Fruit fly (Drosophila melanogaster) whole organism, embryonic: ENCODE data around the gene CG3040.
A peak's percentile ranks its signal among the peaks of the same experiment; 100 is the strongest.

Experiments used
- Adf1 ChIP-seq: fragments of 200-800 bp; sonication (Bioruptor generic); IDR thresholded peaks from 2 replicates; pipeline ENCODE4 v1.3.6; 2022; ENCODE audit warnings: missing biosample characterization, missing genetic modification characterization
- Antp ChIP-seq: fragments of 200-800 bp; sonication (Bioruptor generic); optimal IDR thresholded peaks from 3 replicates; lab custom pipeline; 2016; ENCODE audit warnings: missing biosample characterization, missing genetic modification characterization
- CG1024 ChIP-seq: fragments of 200-800 bp; sonication (Bioruptor generic); IDR thresholded peaks from 2 replicates; pipeline ENCODE4 v1.3.6; 2022; ENCODE audit warnings: missing biosample characterization, missing genetic modification characterization
- CG10543 ChIP-seq: fragments of 200-800 bp; sonication (Bioruptor generic); optimal IDR thresholded peaks from 3 replicates; lab custom pipeline; 2017; ENCODE audit warnings: missing biosample characterization, mild to moderate bottlenecking, missing genetic modification characterization, moderate library complexity
- CG11504 ChIP-seq: fragments of 200-800 bp; sonication (Bioruptor generic); optimal IDR thresholded peaks from 3 replicates; lab custom pipeline; 2019; ENCODE audit warnings: missing biosample characterization, mild to moderate bottlenecking, missing genetic modification characterization, moderate library complexity
- CG12219 ChIP-seq: fragments of 200-800 bp; sonication (Bioruptor generic); optimal IDR thresholded peaks from 3 replicates; lab custom pipeline; 2018; ENCODE audit warnings: missing biosample characterization, mild to moderate bottlenecking, missing genetic modification characterization
- CG12942 ChIP-seq: fragments of 200-800 bp; sonication (Bioruptor generic); optimal IDR thresholded peaks from 3 replicates; lab custom pipeline; 2016; ENCODE audit warnings: missing biosample characterization, missing genetic modification characterization
- CG16813 ChIP-seq: fragments of 200-800 bp; sonication (Bioruptor generic); IDR thresholded peaks from 3 replicates; pipeline ENCODE4 v1.3.6; 2022; ENCODE audit warnings: missing biosample characterization, missing genetic modification characterization; ENCODE audit not compliant: partially characterized antibody
- CG16863 ChIP-seq: fragments of 200-800 bp; sonication (Bioruptor generic); optimal IDR thresholded peaks from 3 replicates; lab custom pipeline; 2016; ENCODE audit warnings: missing biosample characterization, missing genetic modification characterization
- CG2116 ChIP-seq: fragments of 200-800 bp; sonication (Bioruptor generic); optimal IDR thresholded peaks from 3 replicates; lab custom pipeline; 2018; ENCODE audit warnings: missing biosample characterization, mild to moderate bottlenecking, missing genetic modification characterization
- CG2678 ChIP-seq: fragments of 200-800 bp; sonication (Bioruptor generic); optimal IDR thresholded peaks from 3 replicates; lab custom pipeline; 2019; ENCODE audit warnings: missing biosample characterization, mild to moderate bottlenecking, missing genetic modification characterization, moderate library complexity
- CG33213 ChIP-seq: fragments of 200-800 bp; sonication (Bioruptor generic); optimal IDR thresholded peaks from 3 replicates; lab custom pipeline; 2016; ENCODE audit warnings: missing biosample characterization, missing genetic modification characterization
- CG3995 ChIP-seq: fragments of 200-800 bp; sonication (Bioruptor generic); optimal IDR thresholded peaks from 3 replicates; lab custom pipeline; 2016; ENCODE audit warnings: missing biosample characterization, missing genetic modification characterization
- CG4424 ChIP-seq: fragments of 200-800 bp; sonication (Bioruptor generic); optimal IDR thresholded peaks from 3 replicates; lab custom pipeline; 2016; ENCODE audit warnings: missing biosample characterization, missing genetic modification characterization
- CG4617 ChIP-seq: fragments of 200-800 bp; sonication (Bioruptor generic); optimal IDR thresholded peaks from 3 replicates; lab custom pipeline; 2016; ENCODE audit warnings: missing biosample characterization, missing genetic modification characterization, borderline replicate concordance
- CG5180 ChIP-seq: fragments of 200-800 bp; sonication (Bioruptor generic); optimal IDR thresholded peaks from 3 replicates; lab custom pipeline; 2017; ENCODE audit warnings: missing biosample characterization, missing genetic modification characterization, mild to moderate bottlenecking, moderate library complexity, missing genetic modification reagents
- CG6683 ChIP-seq: fragments of 200-800 bp; sonication (Bioruptor generic); optimal IDR thresholded peaks from 2 replicates; lab custom pipeline; 2017; ENCODE audit warnings: missing biosample characterization, mild to moderate bottlenecking, missing genetic modification characterization, missing genetic modification reagents
- CG7372 ChIP-seq: fragments of 200-800 bp; sonication (Bioruptor generic); IDR thresholded peaks from 2 replicates; pipeline ENCODE4 v1.3.6; 2022; ENCODE audit warnings: missing biosample characterization, missing genetic modification characterization
- CG7963 ChIP-seq: fragments of 200-800 bp; sonication (Bioruptor generic); IDR thresholded peaks from 3 replicates; pipeline ENCODE4 v1.3.6; 2022; ENCODE audit warnings: missing biosample characterization, missing genetic modification characterization; ENCODE audit not compliant: partially characterized antibody
- CG8359 ChIP-seq: fragments of 200-800 bp; sonication (Bioruptor generic); optimal IDR thresholded peaks from 2 replicates; lab custom pipeline; 2017; ENCODE audit warnings: missing biosample characterization, mild to moderate bottlenecking, missing genetic modification characterization, borderline replicate concordance
- CG8478 ChIP-seq: fragments of >200 bp; optimal IDR thresholded peaks from 2 replicates; lab custom pipeline; 2018
- CG9727 ChIP-seq: fragments of 200-800 bp; sonication (Bioruptor generic); optimal IDR thresholded peaks from 3 replicates; lab custom pipeline; 2017; ENCODE audit warnings: missing biosample characterization, mild to moderate bottlenecking, missing genetic modification characterization
- CG9817 ChIP-seq: fragments of 200-800 bp; sonication (Bioruptor generic); optimal IDR thresholded peaks from 2 replicates; lab custom pipeline; 2018; ENCODE audit warnings: missing biosample characterization, mild to moderate bottlenecking, missing genetic modification characterization, moderate library complexity
- Dad ChIP-seq: fragments of 200-800 bp; sonication (Bioruptor generic); optimal IDR thresholded peaks from 3 replicates; lab custom pipeline; 2016; ENCODE audit warnings: missing biosample characterization, missing genetic modification characterization
- Fer3 ChIP-seq: fragments of 200-800 bp; sonication (Bioruptor generic); optimal IDR thresholded peaks from 2 replicates; lab custom pipeline; 2018; ENCODE audit warnings: missing biosample characterization, mild to moderate bottlenecking, missing genetic modification characterization, moderate library complexity
- HmgD ChIP-seq: fragments of 200-800 bp; sonication (Bioruptor generic); optimal IDR thresholded peaks from 3 replicates; lab custom pipeline; 2016; ENCODE audit warnings: missing biosample characterization, missing genetic modification characterization
- Lpt ChIP-seq: fragments of >200 bp; optimal IDR thresholded peaks from 2 replicates; lab custom pipeline; 2018; ENCODE audit warnings: missing biosample characterization, missing genetic modification characterization
- Poxn ChIP-seq: fragments of 200-800 bp; sonication (Bioruptor generic); IDR thresholded peaks from 2 replicates; pipeline ENCODE4 v1.3.6; 2022; ENCODE audit warnings: missing biosample characterization, missing genetic modification characterization
- Sox102F ChIP-seq: fragments of 200-800 bp; sonication (Bioruptor generic); optimal IDR thresholded peaks from 2 replicates; lab custom pipeline; 2018; ENCODE audit warnings: missing biosample characterization, mild to moderate bottlenecking, missing genetic modification characterization, moderate library complexity
- YL-1 ChIP-seq: fragments of 200-800 bp; sonication (Bioruptor generic); optimal IDR thresholded peaks from 3 replicates; lab custom pipeline; 2017; ENCODE audit warnings: missing biosample characterization, mild to moderate bottlenecking, missing genetic modification characterization
- ab ChIP-seq: fragments of 200-800 bp; sonication (Bioruptor generic); optimal IDR thresholded peaks from 2 replicates; lab custom pipeline; 2016; ENCODE audit warnings: missing biosample characterization, missing genetic modification characterization
- bab2 ChIP-seq: fragments of 200-800 bp; sonication (Bioruptor generic); optimal IDR thresholded peaks from 2 replicates; lab custom pipeline; 2016; ENCODE audit warnings: missing biosample characterization, missing genetic modification characterization
- cad ChIP-seq: fragments of >200 bp; optimal IDR thresholded peaks from 2 replicates; lab custom pipeline; 2017; ENCODE audit warnings: missing biosample characterization, missing genetic modification characterization
- cg ChIP-seq: fragments of 200-800 bp; sonication (Bioruptor generic); optimal IDR thresholded peaks from 3 replicates; lab custom pipeline; 2019; ENCODE audit warnings: missing biosample characterization, mild to moderate bottlenecking, missing genetic modification characterization, moderate library complexity
- crp ChIP-seq, 2 experiments: fragments of 200-800 bp; sonication (Bioruptor generic); optimal IDR thresholded peaks; 2 replicates in 1 of 2; 3 replicates in 1 of 2; lab custom pipeline; 2017; ENCODE audit warnings: missing biosample characterization in 2 of 2, missing genetic modification characterization in 2 of 2, mild to moderate bottlenecking in 1 of 2, moderate library complexity in 1 of 2
- esg ChIP-seq: fragments of 200-800 bp; sonication (Bioruptor generic); conservative IDR thresholded peaks from 2 replicates; pipeline ENCODE4 v1.3.6; 2022; ENCODE audit warnings: missing biosample characterization, missing genetic modification characterization
- eyg ChIP-seq: fragments of 200-800 bp; sonication (Bioruptor generic); optimal IDR thresholded peaks from 3 replicates; lab custom pipeline; 2016; ENCODE audit warnings: missing biosample characterization, missing genetic modification characterization
- gem ChIP-seq: fragments of 200-800 bp; sonication (Bioruptor generic); optimal IDR thresholded peaks from 2 replicates; lab custom pipeline; 2019; ENCODE audit warnings: missing biosample characterization, mild to moderate bottlenecking, missing genetic modification characterization, moderate library complexity
- lmd ChIP-seq: fragments of 200-800 bp; sonication (Bioruptor generic); IDR thresholded peaks from 2 replicates; pipeline ENCODE4 v1.3.6; 2022; ENCODE audit warnings: missing biosample characterization, missing genetic modification characterization
- lov ChIP-seq, 2 experiments: fragments of 200-800 bp in 1 of 2; fragments of >200 bp in 1 of 2; sonication (Bioruptor generic) in 1 of 2; IDR thresholded peaks in 1 of 2; optimal IDR thresholded peaks in 1 of 2; 2 replicates in 1 of 2; 3 replicates in 1 of 2; pipeline versions ENCODE4 v1.3.6 to Lab custom; 2017 to 2022; ENCODE audit warnings: missing biosample characterization in 1 of 2, missing genetic modification characterization in 1 of 2
- rib ChIP-seq: fragments of 200-800 bp; sonication (Bioruptor generic); IDR thresholded peaks from 2 replicates; pipeline ENCODE4 v1.3.6; 2022; ENCODE audit warnings: missing biosample characterization, missing genetic modification characterization
- salm ChIP-seq: fragments of 200-800 bp; sonication (Bioruptor generic); optimal IDR thresholded peaks from 2 replicates; lab custom pipeline; 2018; ENCODE audit warnings: missing biosample characterization, mild to moderate bottlenecking, missing genetic modification characterization
- sd ChIP-seq: fragments of 200-800 bp; sonication (Bioruptor generic); optimal IDR thresholded peaks from 3 replicates; lab custom pipeline; 2018; ENCODE audit warnings: missing biosample characterization, mild to moderate bottlenecking, missing genetic modification characterization, moderate library complexity
- slou ChIP-seq: fragments of 200-800 bp; sonication (Bioruptor generic); optimal IDR thresholded peaks from 3 replicates; lab custom pipeline; 2016; ENCODE audit warnings: missing biosample characterization, missing genetic modification characterization
- tap ChIP-seq: fragments of 200-800 bp; optimal IDR thresholded peaks from 3 replicates; lab custom pipeline; 2019; ENCODE audit warnings: missing biosample characterization, mild to moderate bottlenecking, missing genetic modification characterization, moderate library complexity
- tll ChIP-seq, 2 experiments: fragments of 200-800 bp in 1 of 2; fragments of >200 bp in 1 of 2; sonication (Bioruptor generic) in 1 of 2; optimal IDR thresholded peaks; 2 replicates each; lab custom pipeline; 2017 to 2019; ENCODE audit warnings: missing biosample characterization in 2 of 2, missing genetic modification characterization in 2 of 2, mild to moderate bottlenecking in 1 of 2, moderate library complexity in 1 of 2
- unpg ChIP-seq: fragments of 200-800 bp; sonication (Bioruptor generic); optimal IDR thresholded peaks from 3 replicates; lab custom pipeline; 2018; ENCODE audit warnings: missing biosample characterization, mild to moderate bottlenecking, missing genetic modification characterization, moderate library complexity
- wek ChIP-seq: fragments of 200-800 bp; sonication (Bioruptor generic); optimal IDR thresholded peaks from 3 replicates; lab custom pipeline; 2018; ENCODE audit warnings: missing biosample characterization, mild to moderate bottlenecking, missing genetic modification characterization, moderate library complexity

Gene CG3040

DNA sequence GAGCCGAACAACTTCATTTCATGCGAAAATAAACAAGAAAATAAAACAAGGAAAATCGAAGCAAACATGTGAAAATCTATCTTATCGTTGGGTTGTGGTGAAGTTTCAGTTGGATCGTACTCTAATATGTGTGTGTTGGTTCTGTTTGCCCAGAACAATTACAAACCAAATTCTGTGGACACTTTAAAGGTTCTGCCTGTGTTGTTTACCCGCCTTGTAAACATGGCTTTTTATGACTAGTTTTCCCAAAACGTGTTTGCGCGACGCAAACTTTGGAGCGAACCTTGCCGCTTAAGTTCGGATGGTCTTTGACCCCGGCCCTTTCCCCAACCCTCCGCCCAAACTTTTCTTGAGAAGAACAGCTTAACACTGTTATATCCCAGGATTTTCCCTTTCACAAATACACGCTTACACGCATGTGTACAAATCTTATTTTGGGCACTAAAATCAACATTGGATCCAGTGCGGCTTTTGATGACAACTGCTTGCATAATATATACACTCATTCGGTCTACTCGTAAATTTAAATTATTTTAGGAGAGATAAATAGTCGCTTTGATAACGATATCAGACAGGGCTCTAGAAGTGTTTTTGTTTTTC is 31.0 kb upstream of the CG3040 start (continued):
- TF ChIP-seq ab (GFP tag; lab: Kevin White, UChicago) (no peak), lmd (GFP tag; lab: Robert Waterston, UW) (peak; percentile 29; the same call in 1 of the 2 replicates), CG7372 (GFP tag; lab: Robert Waterston, UW) (0 out of 2 replicates have a peak, but pooled peaks have one; percentile 27), CG16863 (peak; percentile 90), esg (GFP tag; lab: Robert Waterston, UW) (no peak), sd (tag; lab: Kevin White, UChicago) (peak; percentile 59), HmgD (GFP tag; lab: Kevin White, UChicago) (peak; percentile 64), CG6683 (GFP tag; lab: Kevin White, UChicago) (peak; percentile 67), CG8359 (GFP tag; lab: Kevin White, UChicago) (peak; percentile 83), eyg (GFP tag; lab: Kevin White, UChicago) (peak; percentile 83), CG7963 (GFP tag; lab: Robert Waterston, UW) (no peak), CG8478 (lab: Kevin White, UChicago) (no peak), wek (GFP tag; lab: Kevin White, UChicago) (peak; percentile 91), unpg (GFP tag; lab: Kevin White, UChicago) (peak; percentile 79), CG4617 (peak; percentile 58), lov (optimal IDR thresholded peaks at IDR 0.05; lab: Kevin White, UChicago) (no peak), lov (GFP tag; IDR thresholded peaks at IDR 0.05; lab: Robert Waterston, UW) (peak; percentile 91), CG4424 (GFP tag; lab: Kevin White, UChicago) (peak; percentile 72), bab2 (GFP tag; lab: Kevin White, UChicago) (peak; percentile 90), Poxn (GFP tag; lab: Robert Waterston, UW) (no peak), slou (GFP tag; lab: Kevin White, UChicago) (peak; percentile 66), gem (tag; lab: Kevin White, UChicago) (peak; percentile 84), Antp (peak; percentile 76), CG33213 (peak; percentile 90), salm (tag; lab: Kevin White, UChicago) (peak; percentile 76), CG2116 (GFP tag; lab: Kevin White, UChicago) (peak; percentile 72), tll (GFP tag; optimal IDR thresholded peaks at IDR 0.05; lab: Kevin White, UChicago) (peak in 1 of 2 experiments; percentile 66), CG12219 (GFP tag; lab: Kevin White, UChicago) (peak; percentile 81), Fer3 (tag; lab: Kevin White, UChicago) (peak; percentile 67), CG11504 (peak; percentile 53), tap (tag; lab: Kevin White, UChicago) (peak; percentile 69), YL-1 (peak; percentile 97), Sox102F (peak; percentile 46), CG2678 (peak; percentile 88), CG3995 (GFP tag; lab: Kevin White, UChicago) (no peak), rib (GFP tag; lab: Robert Waterston, UW) (no peak), cg (GFP tag; lab: Kevin White, UChicago) (peak; percentile 13), CG12942 (peak; percentile 84), CG9817 (peak; percentile 44), CG10543 (GFP tag; lab: Kevin White, UChicago) (peak; percentile 88), Dad (GFP tag; lab: Kevin White, UChicago) (peak; percentile 46), CG9727 (GFP tag; lab: Kevin White, UChicago) (peak; percentile 94), crp (GFP tag; optimal IDR thresholded peaks at IDR 0.05; lab: Kevin White, UChicago) (peak in 1 of 2 experiments; percentile 46), CG5180 (GFP tag; lab: Kevin White, UChicago) (peak; percentile 80), CG1024 (GFP tag; lab: Robert Waterston, UW) (peak; percentile 75), CG16813 (GFP tag; lab: Robert Waterston, UW) (no peak), cad (GFP tag; lab: Kevin White, UChicago) (peak; percentile 4), Lpt (no peak), Adf1 (GFP tag; lab: Robert Waterston, UW) (0 out of 2 replicates have a peak, but pooled peaks have one; percentile 10)
